Fruit fly (Drosophila melanogaster) whole organism, embryonic: Measurements from ENCODE around the gene saturn.

Experiments
- BtbVII ChIP-seq: fragments of 200-800 bp; sonication (Bioruptor generic); optimal IDR thresholded peaks from 3 replicates; lab custom pipeline; 2017; ENCODE audit warnings: missing biosample characterization, mild to moderate bottlenecking, missing genetic modification characterization
- CG12219 ChIP-seq: fragments of 200-800 bp; sonication (Bioruptor generic); optimal IDR thresholded peaks from 3 replicates; lab custom pipeline; 2018; ENCODE audit warnings: missing biosample characterization, mild to moderate bottlenecking, missing genetic modification characterization
- CG13624 ChIP-seq: fragments of 200-800 bp; sonication (Bioruptor generic); optimal IDR thresholded peaks from 2 replicates; lab custom pipeline; 2016; ENCODE audit warnings: missing biosample characterization, missing genetic modification characterization
- CG13894 ChIP-seq: fragments of 200-800 bp; sonication (Bioruptor generic); optimal IDR thresholded peaks from 3 replicates; lab custom pipeline; 2018; ENCODE audit warnings: missing biosample characterization, mild to moderate bottlenecking, missing genetic modification characterization, moderate library complexity
- CG17328 ChIP-seq: fragments of 200-800 bp; sonication (Bioruptor generic); IDR thresholded peaks from 2 replicates; pipeline ENCODE4 v1.3.6; 2022; ENCODE audit warnings: missing biosample characterization, missing genetic modification characterization
- CG17568 ChIP-seq: fragments of 200-800 bp; sonication (Bioruptor generic); optimal IDR thresholded peaks from 2 replicates; lab custom pipeline; 2018; ENCODE audit warnings: missing biosample characterization, mild to moderate bottlenecking, missing genetic modification characterization, moderate library complexity
- CG2199 ChIP-seq: fragments of 200-800 bp; sonication (Bioruptor generic); IDR thresholded peaks from 3 replicates; pipeline ENCODE4 v1.3.6; 2022; ENCODE audit warnings: missing biosample characterization, missing genetic modification characterization
- CG2712 ChIP-seq: fragments of 200-800 bp; optimal IDR thresholded peaks from 3 replicates; lab custom pipeline; 2019; ENCODE audit warnings: missing biosample characterization, mild to moderate bottlenecking, missing genetic modification characterization, moderate library complexity
- CG3065 ChIP-seq: fragments of 200-800 bp; sonication (Bioruptor generic); optimal IDR thresholded peaks from 2 replicates; lab custom pipeline; 2016; ENCODE audit warnings: missing biosample characterization, missing genetic modification characterization
- CG3163 ChIP-seq: fragments of 200-800 bp; sonication (Bioruptor generic); optimal IDR thresholded peaks from 3 replicates; lab custom pipeline; 2016; ENCODE audit warnings: missing biosample characterization, missing genetic modification characterization
- CG34422 ChIP-seq: fragments of 200-800 bp; sonication (Bioruptor generic); IDR thresholded peaks from 3 replicates; pipeline ENCODE4 v1.3.6; 2022; ENCODE audit warnings: missing biosample characterization, missing genetic modification characterization
- CG5180 ChIP-seq: fragments of 200-800 bp; sonication (Bioruptor generic); optimal IDR thresholded peaks from 3 replicates; lab custom pipeline; 2017; ENCODE audit warnings: missing biosample characterization, missing genetic modification characterization, mild to moderate bottlenecking, moderate library complexity, missing genetic modification reagents
- CG7271 ChIP-seq: fragments of 200-800 bp; sonication (Bioruptor generic); optimal IDR thresholded peaks from 2 replicates; lab custom pipeline; 2018; ENCODE audit warnings: missing biosample characterization, mild to moderate bottlenecking, missing genetic modification characterization, moderate library complexity
- CG8765 ChIP-seq: fragments of 200-800 bp; sonication (Bioruptor generic); IDR thresholded peaks from 2 replicates; pipeline ENCODE4 v1.3.6; 2022; ENCODE audit warnings: missing biosample characterization, missing genetic modification characterization
- CG9727 ChIP-seq: fragments of 200-800 bp; sonication (Bioruptor generic); optimal IDR thresholded peaks from 3 replicates; lab custom pipeline; 2017; ENCODE audit warnings: missing biosample characterization, mild to moderate bottlenecking, missing genetic modification characterization
- Kr ChIP-seq: fragments of 200-800 bp; sonication (Bioruptor generic); optimal IDR thresholded peaks from 2 replicates; lab custom pipeline; 2017; ENCODE audit warnings: missing biosample characterization, mild to moderate bottlenecking, missing genetic modification characterization
- Med ChIP-seq: fragments of 200-800 bp; sonication (Bioruptor generic); peaks from one replicate; lab custom pipeline; 2016; ENCODE audit warnings: missing biosample characterization, missing genetic modification characterization, mild to moderate bottlenecking, inconsistent platforms, moderate library complexity
- Nf-YB ChIP-seq: fragments of 200-800 bp; sonication (Bioruptor generic); optimal IDR thresholded peaks from 3 replicates; lab custom pipeline; 2019; ENCODE audit warnings: missing biosample characterization, mild to moderate bottlenecking, missing genetic modification characterization, moderate library complexity
- Nf-YC ChIP-seq: fragments of 200-800 bp; optimal IDR thresholded peaks from 3 replicates; lab custom pipeline; 2019; ENCODE audit warnings: missing biosample characterization, mild to moderate bottlenecking, missing genetic modification characterization, moderate library complexity
- Rfx ChIP-seq: fragments of 200-800 bp; sonication (Bioruptor generic); IDR thresholded peaks from 2 replicates; pipeline ENCODE4 v1.3.6; 2022; ENCODE audit warnings: missing biosample characterization, missing genetic modification characterization
- Sry-δ ChIP-seq: fragments of 200-800 bp; sonication (Bioruptor generic); optimal IDR thresholded peaks from 2 replicates; lab custom pipeline; 2016; ENCODE audit warnings: missing biosample characterization, missing genetic modification characterization
- Trl ChIP-seq, 3 experiments: fragments of >200 bp in 2 of 3; fragments of 200-800 bp in 1 of 3; sonication (Bioruptor generic) in 1 of 3; optimal IDR thresholded peaks; 2 replicates in 1 of 3; 3 replicates in 2 of 3; lab custom pipeline; 2016 to 2017; ENCODE audit warnings: missing biosample characterization in 1 of 3, missing genetic modification characterization in 1 of 3
- bbx ChIP-seq: fragments of 200-800 bp; sonication (Bioruptor generic); IDR thresholded peaks from 2 replicates; pipeline ENCODE4 v1.3.6; 2022; ENCODE audit warnings: missing biosample characterization, missing genetic modification characterization; ENCODE audit not compliant: partially characterized antibody
- cato ChIP-seq: fragments of 200-800 bp; sonication (Bioruptor generic); optimal IDR thresholded peaks from 2 replicates; lab custom pipeline; 2016; ENCODE audit warnings: missing biosample characterization, missing genetic modification characterization, borderline replicate concordance
- caup ChIP-seq: fragments of 200-800 bp; sonication (Bioruptor generic); optimal IDR thresholded peaks from 3 replicates; lab custom pipeline; 2017; ENCODE audit warnings: missing biosample characterization, mild to moderate bottlenecking, missing genetic modification characterization, moderate library complexity; ENCODE audit not compliant: severe bottlenecking
- cg ChIP-seq: fragments of 200-800 bp; sonication (Bioruptor generic); optimal IDR thresholded peaks from 3 replicates; lab custom pipeline; 2019; ENCODE audit warnings: missing biosample characterization, mild to moderate bottlenecking, missing genetic modification characterization, moderate library complexity
- chinmo ChIP-seq: fragments of 200-800 bp; sonication (Bioruptor generic); IDR thresholded peaks from 4 replicates; pipeline ENCODE4 v1.3.6; 2022; ENCODE audit warnings: missing biosample characterization, missing genetic modification characterization; ENCODE audit not compliant: partially characterized antibody
- dm ChIP-seq: fragments of 200-800 bp; sonication (Bioruptor generic); optimal IDR thresholded peaks from 3 replicates; lab custom pipeline; 2016; ENCODE audit warnings: missing biosample characterization, missing genetic modification characterization
- gcm ChIP-seq: fragments of 200-800 bp; sonication (Bioruptor generic); optimal IDR thresholded peaks from 2 replicates; lab custom pipeline; 2019; ENCODE audit warnings: missing biosample characterization, mild to moderate bottlenecking, missing genetic modification characterization, moderate library complexity
- inv ChIP-seq: fragments of 200-800 bp; sonication (Bioruptor generic); IDR thresholded peaks from 2 replicates; pipeline ENCODE4 v1.3.6; 2022; ENCODE audit warnings: missing biosample characterization, missing genetic modification characterization; ENCODE audit not compliant: partially characterized antibody
- jing ChIP-seq: fragments of 200-800 bp; sonication (Bioruptor generic); optimal IDR thresholded peaks from 2 replicates; lab custom pipeline; 2018; ENCODE audit warnings: missing biosample characterization, mild to moderate bottlenecking, missing genetic modification characterization
- kah ChIP-seq: fragments of 200-800 bp; sonication (Bioruptor generic); optimal IDR thresholded peaks from 2 replicates; lab custom pipeline; 2018; ENCODE audit warnings: missing biosample characterization, mild to moderate bottlenecking, missing genetic modification characterization
- nom ChIP-seq: fragments of 200-800 bp; sonication (Bioruptor generic); optimal IDR thresholded peaks from 2 replicates; lab custom pipeline; 2017; ENCODE audit warnings: missing biosample characterization, missing genetic modification characterization, mild to moderate bottlenecking, moderate library complexity, missing genetic modification reagents
- phol ChIP-seq: fragments of 200-800 bp; sonication (Bioruptor generic); optimal IDR thresholded peaks from 3 replicates; lab custom pipeline; 2018; ENCODE audit warnings: missing biosample characterization, mild to moderate bottlenecking, missing genetic modification characterization, moderate library complexity
- pros ChIP-seq: fragments of 200-800 bp; sonication (Bioruptor generic); optimal IDR thresholded peaks from 3 replicates; lab custom pipeline; 2019; ENCODE audit warnings: missing biosample characterization, mild to moderate bottlenecking, missing genetic modification characterization, moderate library complexity
- sd ChIP-seq: fragments of 200-800 bp; sonication (Bioruptor generic); optimal IDR thresholded peaks from 3 replicates; lab custom pipeline; 2018; ENCODE audit warnings: missing biosample characterization, mild to moderate bottlenecking, missing genetic modification characterization, moderate library complexity
- seq ChIP-seq: fragments of 200-800 bp; sonication (Bioruptor generic); IDR thresholded peaks from 2 replicates; pipeline ENCODE4 v1.3.6; 2022; ENCODE audit warnings: missing biosample characterization, missing genetic modification characterization
- so ChIP-seq: fragments of 200-800 bp; sonication (Bioruptor generic); IDR thresholded peaks from 3 replicates; pipeline ENCODE4 v1.3.6; 2022; ENCODE audit warnings: missing biosample characterization, missing genetic modification characterization
- stwl ChIP-seq: fragments of 200-800 bp; sonication (Bioruptor generic); optimal IDR thresholded peaks from 3 replicates; lab custom pipeline; 2018; ENCODE audit warnings: missing biosample characterization, mild to moderate bottlenecking, missing genetic modification characterization, moderate library complexity
- trem ChIP-seq: fragments of 200-800 bp; optimal IDR thresholded peaks from 3 replicates; lab custom pipeline; 2019; ENCODE audit warnings: missing biosample characterization, mild to moderate bottlenecking, missing genetic modification characterization, moderate library complexity

saturn gene

DNA sequence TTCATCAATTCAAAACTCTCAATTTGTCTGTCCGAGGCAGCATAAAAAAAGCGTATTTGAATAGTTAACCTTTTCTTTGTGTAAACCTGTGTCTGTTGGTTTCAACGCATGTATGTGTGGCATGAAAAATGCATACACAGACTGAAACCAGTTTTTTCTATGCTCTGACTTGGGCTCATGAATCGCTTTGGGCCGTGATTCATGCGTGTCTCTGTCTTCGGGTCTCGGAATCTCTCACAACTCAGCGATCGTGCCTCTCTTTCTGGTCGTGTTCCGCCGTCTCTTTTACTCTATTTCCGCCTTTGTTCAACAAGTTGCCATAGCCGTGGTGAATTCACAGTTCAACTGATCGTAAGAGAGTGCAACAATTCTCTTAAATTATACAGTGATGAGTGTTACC lies 2.2 kb upstream of the saturn start (continued):
- TF ChIP-seq CG3065, result no peak
- peak; percentile 71 for TF ChIP-seq Nf-YC (tag; lab: Kevin White, UChicago)
- TF ChIP-seq Med (GFP tag; lab: Kevin White, UChicago), result peak; percentile 54
- no peak for TF ChIP-seq cato (GFP tag; lab: Kevin White, UChicago)
- TF ChIP-seq Nf-YB, result peak; percentile 2
- peak; percentile 27 for TF ChIP-seq trem (tag; lab: Kevin White, UChicago)
- no peak for TF ChIP-seq dm (GFP tag; lab: Kevin White, UChicago)
- peak; percentile 7 for TF ChIP-seq CG12219 (GFP tag; lab: Kevin White, UChicago)
- TF ChIP-seq CG17328 (GFP tag; lab: Robert Waterston, UW), result peak; percentile 27; the same call in 1 of the 2 replicates
- TF ChIP-seq inv (GFP tag; lab: Robert Waterston, UW), result peak; percentile 43; the same call in 1 of the 2 replicates
- TF ChIP-seq bbx (GFP tag; lab: Robert Waterston, UW), result peak; percentile 37; the same call in 1 of the 2 replicates
- peak; percentile 7 for TF ChIP-seq BtbVII (GFP tag; lab: Kevin White, UChicago)
- peak; percentile 5; the same call in 1 of the 2 replicates for TF ChIP-seq Rfx (GFP tag; lab: Robert Waterston, UW)
- no peak for TF ChIP-seq jing
- peak; percentile 27 for TF ChIP-seq Kr (GFP tag; lab: Kevin White, UChicago)
- peak; percentile 46; the same call in 1 of the 2 replicates for TF ChIP-seq seq (GFP tag; lab: Robert Waterston, UW)
- TF ChIP-seq CG17568 (GFP tag; lab: Kevin White, UChicago), result peak; percentile 15
- peak; percentile 52; the same call in 1 of the 3 replicates for TF ChIP-seq so (GFP tag; lab: Robert Waterston, UW)
- no peak for TF ChIP-seq CG7271
- TF ChIP-seq Trl (optimal IDR thresholded peaks at IDR 0.05; lab: Kevin White, UChicago), result peak; percentile 62 to 65
- no peak for TF ChIP-seq Trl (GFP tag; optimal IDR thresholded peaks at IDR 0.05; lab: Kevin White, UChicago)
- TF ChIP-seq CG2199 (GFP tag; lab: Robert Waterston, UW), result peak; percentile 93
- TF ChIP-seq chinmo (GFP tag; lab: Robert Waterston, UW), result peak; percentile 99
- TF ChIP-seq stwl (tag; lab: Kevin White, UChicago), result peak; percentile 13
- TF ChIP-seq CG3163 (GFP tag; lab: Kevin White, UChicago), result peak; percentile 91
- TF ChIP-seq caup, result peak; percentile 21
- peak; percentile 80 for TF ChIP-seq cg
- TF ChIP-seq CG13624 (GFP tag; lab: Kevin White, UChicago), result peak; percentile 19
- TF ChIP-seq nom, result peak; percentile 4
- peak; percentile 93 for TF ChIP-seq sd (tag; lab: Kevin White, UChicago)
- peak; percentile 80 for TF ChIP-seq kah (GFP tag; lab: Kevin White, UChicago)
- peak; percentile 65 for TF ChIP-seq CG5180 (GFP tag; lab: Kevin White, UChicago)
- TF ChIP-seq CG9727 (GFP tag; lab: Kevin White, UChicago), result no peak
- peak; percentile 59 for TF ChIP-seq CG13894 (tag; lab: Kevin White, UChicago)
- no peak for TF ChIP-seq CG2712 (tag; lab: Kevin White, UChicago)
- TF ChIP-seq pros (GFP tag; lab: Kevin White, UChicago), result peak; percentile 81

DNA sequence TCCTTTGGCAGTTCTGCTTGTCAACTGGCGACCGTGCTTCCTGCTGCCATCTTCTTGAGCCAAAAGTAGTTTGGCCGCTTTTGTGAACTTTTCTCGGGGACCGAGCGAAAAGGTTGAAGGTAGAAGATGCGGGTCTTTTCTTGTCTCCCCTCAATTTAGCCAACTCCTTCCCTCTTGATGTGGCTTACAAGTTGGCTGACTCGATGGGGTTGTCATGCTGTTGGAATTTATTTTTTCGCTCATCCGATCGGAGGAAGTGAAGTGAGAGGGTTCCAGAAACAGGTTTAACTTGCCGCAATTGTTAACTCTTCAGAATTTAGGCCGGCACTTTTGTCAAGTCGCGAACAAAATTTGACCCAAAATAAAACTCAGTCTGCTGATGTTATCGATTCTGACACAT lies 805 bp upstream of the saturn start:
- TF ChIP-seq CG34422 (GFP tag; lab: Robert Waterston, UW), result no peak
- TF ChIP-seq CG8765 (GFP tag; lab: Robert Waterston, UW), result no peak
- no peak for TF ChIP-seq inv (GFP tag; lab: Robert Waterston, UW)
- peak; percentile 45 for TF ChIP-seq sd (tag; lab: Kevin White, UChicago)
- TF ChIP-seq phol (tag; lab: Kevin White, UChicago), result no peak
- peak; percentile 23 for TF ChIP-seq gcm (GFP tag; lab: Kevin White, UChicago)
- TF ChIP-seq Sry-δ (GFP tag; lab: Kevin White, UChicago), result no peak
- TF ChIP-seq bbx (GFP tag; lab: Robert Waterston, UW), result no peak
- TF ChIP-seq nom, result peak; percentile 39
